Fruit fly (Drosophila melanogaster): ENCODE measurements around the gene CG31875.

DNA sequence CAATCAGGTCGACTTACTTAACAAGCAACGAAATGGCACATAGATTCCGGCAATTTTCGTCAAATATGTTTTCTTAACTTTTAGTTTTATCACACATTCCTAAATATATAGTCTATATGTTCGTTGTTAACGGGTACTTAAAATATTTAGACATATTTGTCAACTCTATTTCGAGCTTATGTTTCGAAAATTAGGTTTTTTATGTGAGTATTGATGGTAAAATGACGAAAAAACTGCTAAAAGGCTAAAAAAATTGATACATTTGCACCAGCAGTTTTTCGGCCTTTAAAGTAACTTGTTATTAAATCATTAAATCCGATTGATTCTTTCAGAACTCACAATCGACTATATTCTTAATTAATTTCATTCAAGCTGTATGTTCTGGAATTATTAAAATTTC, 14.8 kb upstream of the CG31875 start, which contains the start of gene CG13131:
- TF ChIP-seq CG7101 (tag; optimal IDR thresholded peaks at IDR 0.05) (no peak), cic (GFP tag; optimal IDR thresholded peaks at IDR 0.05) (no peak), Mnt (GFP tag; optimal IDR thresholded peaks at IDR 0.05) (no peak), CG14711 (tag; optimal IDR thresholded peaks at IDR 0.05) (no peak), kay (GFP tag; ENCODE audit: borderline replicate concordance) (no peak), Crg-1 (GFP tag; optimal IDR thresholded peaks at IDR 0.05) (no peak)
